Fruit fly (Drosophila melanogaster) whole organism: ENCODE measurements around the gene Ent3.

Experiments
- CG8478 ChIP-seq: fragments of >200 bp; optimal IDR thresholded peaks from 2 replicates; lab custom pipeline; 2018; ENCODE audit warnings: inconsistent platforms
- pan ChIP-seq: fragments of >200 bp; optimal IDR thresholded peaks from 2 replicates; lab custom pipeline; 2017
- psq ChIP-seq: fragments of >200 bp; optimal IDR thresholded peaks from 2 replicates; lab custom pipeline; 2017
- usp ChIP-seq: fragments of >200 bp; optimal IDR thresholded peaks from 2 replicates; lab custom pipeline; 2017; ENCODE audit warnings: missing biosample characterization, missing genetic modification characterization, mixed read lengths

dm6 chr3L:12853423-12853822 is at the start of gene Ent3:
- TF ChIP-seq usp (GFP tag; lab: Kevin White, UChicago) (no peak), psq (lab: Kevin White, UChicago) (no peak), pan (lab: Kevin White, UChicago) (no peak), CG8478 (lab: Kevin White, UChicago) (no peak)
